Fruit fly (Drosophila melanogaster): ENCODE results near the gene Cyp28d2.
A peak's percentile ranks its signal among the peaks of the same experiment; 100 is the strongest.

Gene Cyp28d2

DNA sequence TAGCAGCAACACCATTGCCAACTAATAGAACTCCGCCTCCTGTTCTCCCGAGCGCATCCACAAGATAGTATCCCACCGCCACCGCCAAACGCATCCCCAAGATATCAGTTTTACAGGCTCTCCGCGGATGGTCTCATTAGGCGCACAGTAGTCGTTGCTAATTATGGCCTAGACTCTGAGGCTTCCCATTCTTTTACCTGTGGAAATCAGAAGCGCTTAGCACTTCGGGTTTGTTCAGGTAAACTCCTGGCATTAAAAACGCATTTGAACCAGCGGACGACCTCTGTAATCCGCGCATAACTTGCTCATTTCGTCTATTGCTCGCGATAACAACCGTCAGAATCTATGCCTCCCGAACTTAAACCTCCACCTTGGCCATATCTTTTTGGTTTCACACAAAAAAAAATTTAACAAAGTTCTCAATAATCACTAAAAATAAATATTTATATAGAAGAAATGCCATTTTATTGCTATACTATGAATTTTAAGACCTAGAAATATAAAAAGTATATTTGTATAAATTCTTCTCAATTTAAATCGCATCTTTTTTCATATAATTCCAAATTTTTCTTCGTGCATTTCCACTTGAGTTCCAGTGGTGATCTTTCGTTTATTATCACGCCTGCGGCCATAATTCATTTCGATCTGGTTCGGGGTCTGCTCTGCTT lies 31.0 kb downstream of the Cyp28d2 start (continued):
- peak; percentile 42 for TF ChIP-seq CG3032 (tag; optimal IDR thresholded peaks at IDR 0.05)
- TF ChIP-seq spab (GFP tag; optimal IDR thresholded peaks at IDR 0.05), result peak; percentile 24
- no peak for TF ChIP-seq Hr38 (GFP tag; optimal IDR thresholded peaks at IDR 0.05)
- peak; percentile 59 for TF ChIP-seq Eip78C (GFP tag)
- peak; percentile 24 for TF ChIP-seq CG6792 (GFP tag; optimal IDR thresholded peaks at IDR 0.05)
- TF ChIP-seq fkh (GFP tag; optimal IDR thresholded peaks at IDR 0.05), result no peak
- peak; percentile 20 for TF ChIP-seq CG6808 (GFP tag; optimal IDR thresholded peaks at IDR 0.05)
- TF ChIP-seq CG6163 (GFP tag; IDR thresholded peaks at IDR 0.05), result no peak
- TF ChIP-seq topi (GFP tag; optimal IDR thresholded peaks at IDR 0.05), result peak; percentile 7
- no peak for TF ChIP-seq CG16779 (tag; optimal IDR thresholded peaks at IDR 0.05)
- peak; percentile 42 for TF ChIP-seq dsx (GFP tag; optimal IDR thresholded peaks at IDR 0.05; ENCODE audit: poor library complexity, severe bottlenecking)
- TF ChIP-seq achi (GFP tag; optimal IDR thresholded peaks at IDR 0.05), result peak; percentile 35
- TF ChIP-seq Lpt (GFP tag; optimal IDR thresholded peaks at IDR 0.05), result no peak
- no peak for TF ChIP-seq CG7368 (GFP tag; optimal IDR thresholded peaks at IDR 0.05)
- TF ChIP-seq Hr39 (GFP tag; optimal IDR thresholded peaks at IDR 0.05), result no peak
- TF ChIP-seq CG10631 (GFP tag; optimal IDR thresholded peaks at IDR 0.05), result peak; percentile 38
- TF ChIP-seq CG32006 (GFP tag; optimal IDR thresholded peaks at IDR 0.05), result peak; percentile 5
- no peak for TF ChIP-seq CG6276 (GFP tag; optimal IDR thresholded peaks at IDR 0.05)
- TF ChIP-seq net (GFP tag; optimal IDR thresholded peaks at IDR 0.05), result no peak

dm6 chr2L:5238567-5238925 lies 31.5 kb downstream of the Cyp28d2 start:
- no peak for TF ChIP-seq Smox (GFP tag; optimal IDR thresholded peaks at IDR 0.05)
- TF ChIP-seq CG6808 (GFP tag; optimal IDR thresholded peaks at IDR 0.05), result no peak
- no peak for TF ChIP-seq pdm3 (GFP tag; optimal IDR thresholded peaks at IDR 0.05)
- no peak for TF ChIP-seq Eip93F (GFP tag; optimal IDR thresholded peaks at IDR 0.05)
- no peak for TF ChIP-seq CG11762 (GFP tag; optimal IDR thresholded peaks at IDR 0.05; ENCODE audit: insufficient read depth)
- no peak for TF ChIP-seq CG8119 (GFP tag; IDR thresholded peaks at IDR 0.05)
- peak; percentile 4 for TF ChIP-seq vri (GFP tag; optimal IDR thresholded peaks at IDR 0.05)
- no peak for TF ChIP-seq Hr4 (GFP tag; optimal IDR thresholded peaks at IDR 0.05)
- TF ChIP-seq CG32006 (GFP tag; optimal IDR thresholded peaks at IDR 0.05), result no peak
- TF ChIP-seq net (GFP tag; optimal IDR thresholded peaks at IDR 0.05), result no peak
- TF ChIP-seq achi (GFP tag; optimal IDR thresholded peaks at IDR 0.05), result no peak
- TF ChIP-seq ss (GFP tag; optimal IDR thresholded peaks at IDR 0.05), result peak; percentile 2 to 51
- peak; percentile 13 for TF ChIP-seq CG1621 (tag; optimal IDR thresholded peaks at IDR 0.05)
- no peak for TF ChIP-seq CG8632 (GFP tag; optimal IDR thresholded peaks at IDR 0.05)
- TF ChIP-seq CG7368 (GFP tag; optimal IDR thresholded peaks at IDR 0.05), result no peak
- peak; percentile 32; the same call in 2 of the 3 replicates for TF ChIP-seq CG6163 (GFP tag; IDR thresholded peaks at IDR 0.05)
- TF ChIP-seq spab (GFP tag; optimal IDR thresholded peaks at IDR 0.05), result no peak

- TF ChIP-seq CG11762 (GFP tag; optimal IDR thresholded peaks at IDR 0.05; ENCODE audit: insufficient read depth) (no peak), fkh (GFP tag; optimal IDR thresholded peaks at IDR 0.05) (peak; percentile 69), Eip78C (GFP tag) (peak; percentile 33), CG3032 (tag; optimal IDR thresholded peaks at IDR 0.05) (no peak), svp (GFP tag) (peak; percentile 1), CG3919 (GFP tag; optimal IDR thresholded peaks at IDR 0.05) (no peak)
Observed at dm6 chr2L:5239433-5240278, 32.6 kb downstream of the Cyp28d2 start.

dm6 chr2L:5240520-5240919 lies 33.5 kb downstream of the Cyp28d2 start:
- TF ChIP-seq salr (GFP tag; optimal IDR thresholded peaks at IDR 0.05) (no peak), fd59A (GFP tag; optimal IDR thresholded peaks at IDR 0.05) (no peak), CG11762 (GFP tag; optimal IDR thresholded peaks at IDR 0.05; ENCODE audit: insufficient read depth) (no peak), CG8119 (GFP tag; IDR thresholded peaks at IDR 0.05) (no peak), Eip75B (GFP tag; optimal IDR thresholded peaks at IDR 0.05) (no peak), topi (GFP tag; optimal IDR thresholded peaks at IDR 0.05) (no peak), cyc (GFP tag; optimal IDR thresholded peaks at IDR 0.05) (no peak), CG10669 (GFP tag; optimal IDR thresholded peaks at IDR 0.05) (no peak), CG11902 (GFP tag; optimal IDR thresholded peaks at IDR 0.05) (no peak), CG32006 (GFP tag; optimal IDR thresholded peaks at IDR 0.05) (no peak)

All from whole organism, prepupa.